Worm (Caenorhabditis elegans) whole organism, young adult: ENCODE data around the gene H27A22.1.

Experiments
- F49E8.2 ChIP-seq: sonication (generic microtip); optimal IDR thresholded peaks from 3 replicates; lab custom pipeline; 2017; ENCODE audit warnings: missing genetic modification characterization, mild to moderate bottlenecking, missing compliant biosample characterization, antibody characterized with exemption, moderate library complexity; ENCODE audit not compliant: insufficient read depth
- ama-1 ChIP-seq, 3 experiments: fragments of 150-350 bp in 1 of 3; sonication (generic microtip) in 2 of 3; optimal IDR thresholded peaks; 2 replicates each; lab custom pipeline; 2014 to 2018; ENCODE audit warnings: missing biosample characterization in 2 of 3, missing genetic modification characterization in 2 of 3, missing genetic modification reagents in 2 of 3
- attf-5 ChIP-seq: fragments of 200-800 bp; sonication (Bioruptor generic); optimal IDR thresholded peaks from 2 replicates; lab custom pipeline; 2018; ENCODE audit warnings: mild to moderate bottlenecking, missing genetic modification characterization, missing compliant biosample characterization
- ets-4 ChIP-seq: fragments of 200-800 bp; sonication (Bioruptor generic); optimal IDR thresholded peaks from 2 replicates; lab custom pipeline; 2018; ENCODE audit warnings: mild to moderate bottlenecking, missing genetic modification characterization, missing compliant biosample characterization
- unc-130 ChIP-seq: sonication (generic microtip); optimal IDR thresholded peaks from 2 replicates; lab custom pipeline; 2016; ENCODE audit warnings: missing genetic modification reagents, missing genetic modification characterization, missing compliant biosample characterization

DNA sequence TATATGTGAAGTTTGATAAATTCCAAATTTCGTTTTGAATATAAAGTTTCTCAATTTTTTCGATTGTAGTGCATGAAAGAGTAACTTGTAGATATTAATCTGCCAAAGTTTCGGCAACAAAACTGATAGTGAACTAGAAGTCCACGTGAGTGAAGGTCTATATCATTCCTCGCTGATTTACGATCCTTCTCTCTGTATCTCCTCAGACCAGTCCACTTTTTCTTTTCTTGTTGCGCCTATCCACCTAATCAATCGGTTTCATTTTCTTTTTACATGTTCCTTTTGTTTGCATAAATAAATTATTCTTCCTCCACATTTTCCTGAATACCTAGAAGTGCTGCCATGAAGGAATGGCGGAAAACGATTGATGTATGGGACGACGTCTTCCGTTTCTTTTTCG is 38.2 kb upstream of the H27A22.1 start:
- TF ChIP-seq F49E8.2: no peak
- no peak for TF ChIP-seq attf-5
- no peak for TF ChIP-seq ama-1 (optimal IDR thresholded peaks at IDR 0.05; lab: Kevin White, UChicago)
- no peak for TF ChIP-seq ama-1 (GFP tag; optimal IDR thresholded peaks at IDR 0.05; lab: Kevin White, UChicago)
- no peak for TF ChIP-seq ets-4 (GFP tag; lab: Kevin White, UChicago)
- no peak for TF ChIP-seq unc-130 (GFP tag; lab: Kevin White, UChicago)
